Worm (Caenorhabditis elegans) whole organism, L4/young adult: Measurements from ENCODE around the gene rhi-1.

Experiments
- W03F9.2 ChIP-seq: fragments of 150-350 bp; optimal IDR thresholded peaks from 2 replicates; lab custom pipeline; 2014; ENCODE audit warnings: missing biosample characterization, missing genetic modification characterization
- him-1 ChIP-seq: sonication (generic microtip); optimal IDR thresholded peaks from 2 replicates; lab custom pipeline; 2016; ENCODE audit warnings: missing genotype, missing genetic modification reagents, missing genetic modification characterization, missing compliant biosample characterization

ce11 chrX:4553491-4553890 lies 45.2 kb downstream of the rhi-1 start:
- TF ChIP-seq him-1 = no peak
- TF ChIP-seq W03F9.2 (tag; lab: Kevin White, UChicago) = no peak
